Worm (Caenorhabditis elegans): Measurements from ENCODE around the gene Y82E9BR.6.
A peak's percentile ranks its signal among the peaks of the same experiment; 100 is the strongest.

Y82E9BR.6 gene

ce11 chrIII:1419700-1420356 lies 38.8 kb downstream of the Y82E9BR.6 start (continued):
- peak; percentile 37 for TF ChIP-seq gei-8 (GFP tag; optimal IDR thresholded peaks at IDR 0.05)
- no peak for TF ChIP-seq ztf-11 (tag; optimal IDR thresholded peaks at IDR 0.05)
- peak; percentile 16 for TF ChIP-seq madf-9 (GFP tag; conservative IDR thresholded peaks at IDR 0.05)
- peak; percentile 92 for TF ChIP-seq ama-1 (optimal IDR thresholded peaks at IDR 0.05)
- no peak for TF ChIP-seq ces-1 (GFP tag; optimal IDR thresholded peaks at IDR 0.05)
- TF ChIP-seq F49E8.2 (tag; optimal IDR thresholded peaks at IDR 0.05; ENCODE audit: borderline replicate concordance), result peak; percentile 90
- peak; percentile 72 for TF ChIP-seq nhr-48 (tag; optimal IDR thresholded peaks at IDR 0.05)
- peak; percentile 60 for TF ChIP-seq spr-1 (tag; optimal IDR thresholded peaks at IDR 0.05)
- TF ChIP-seq zfp-2 (tag; optimal IDR thresholded peaks at IDR 0.05), result peak; percentile 73
- TF ChIP-seq nhr-102 (tag; optimal IDR thresholded peaks at IDR 0.05), result peak; percentile 86
- peak in 1 of 2 experiments; percentile 29 for TF ChIP-seq mdl-1 (tag; optimal IDR thresholded peaks at IDR 0.05)
- TF ChIP-seq lin-15B (tag; optimal IDR thresholded peaks at IDR 0.05), result peak; percentile 23
- TF ChIP-seq daf-16 (GFP tag; optimal IDR thresholded peaks at IDR 0.05), result peak; percentile 24 to 37
- TF ChIP-seq daf-16 (tag; optimal IDR thresholded peaks at IDR 0.05), result peak; percentile 57
- TF ChIP-seq lir-3 (tag; optimal IDR thresholded peaks at IDR 0.05), result peak; percentile 6
- peak; percentile 75 for TF ChIP-seq spr-3 (GFP tag; optimal IDR thresholded peaks at IDR 0.05)
- TF ChIP-seq egl-27 (tag; optimal IDR thresholded peaks at IDR 0.05), result no peak
- TF ChIP-seq ctbp-1 (GFP tag; IDR thresholded peaks at IDR 0.05), result peak; percentile 83
- peak; percentile 42 to 50; a peak in 1 of 4 replicates for TF ChIP-seq madf-5 (GFP tag; IDR thresholded peaks at IDR 0.05)
- TF ChIP-seq daf-8 (GFP tag; IDR thresholded peaks at IDR 0.05), result no peak
- peak; percentile 54 for TF ChIP-seq dmd-6 (GFP tag; IDR thresholded peaks at IDR 0.05)
- peak; percentile 36; the same call in 1 of the 2 replicates for TF ChIP-seq vab-7 (GFP tag; IDR thresholded peaks at IDR 0.05)
- TF ChIP-seq lin-39 (tag; optimal IDR thresholded peaks at IDR 0.05), result no peak
- no peak for TF ChIP-seq nhr-11 (tag; optimal IDR thresholded peaks at IDR 0.05)

ce11 chrIII:1420357-1420814 lies 39.4 kb downstream of the Y82E9BR.6 start:
- TF ChIP-seq ceh-28 (tag; optimal IDR thresholded peaks at IDR 0.05) (peak; percentile 69), aha-1 (tag) (peak; percentile 20), set-16 (GFP tag; IDR thresholded peaks at IDR 0.05) (peak; percentile 31; the same call in 1 of the 2 replicates)

ce11 chrIII:1421436-1421835 lies 40.4 kb downstream of the Y82E9BR.6 start:
- TF ChIP-seq nhr-25 (tag; optimal IDR thresholded peaks at IDR 0.05; ENCODE audit: borderline replicate concordance, insufficient read depth), result no peak
- no peak for TF ChIP-seq daf-19 (GFP tag; conservative IDR thresholded peaks at IDR 0.05)
- TF ChIP-seq set-16 (GFP tag; IDR thresholded peaks at IDR 0.05), result peak; percentile 76
- TF ChIP-seq ZK546.5 (tag; optimal IDR thresholded peaks at IDR 0.05), result no peak
- TF ChIP-seq nhr-42 (GFP tag; IDR thresholded peaks at IDR 0.05), result no peak

DNA sequence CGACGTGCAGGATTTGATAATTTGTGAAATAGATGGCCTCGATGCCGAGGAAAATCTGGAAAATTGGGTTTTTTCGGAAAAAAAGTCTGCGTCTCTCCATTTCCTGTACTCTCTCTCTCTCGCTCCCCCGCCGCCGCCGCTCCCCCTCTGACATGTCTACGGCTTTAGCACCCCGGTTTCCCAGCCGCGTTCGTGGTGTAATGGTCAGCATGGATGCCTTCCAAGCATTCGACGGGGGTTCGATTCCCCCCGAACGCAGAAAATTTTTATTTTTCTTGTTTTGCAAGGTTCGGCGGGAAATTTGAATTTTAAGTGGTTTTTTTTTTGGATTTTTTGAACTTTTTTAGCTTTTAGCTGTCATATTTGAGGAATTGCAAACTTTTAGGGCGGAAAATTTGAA lies 43.3 kb downstream of the Y82E9BR.6 start:
- TF ChIP-seq unc-39 (tag; optimal IDR thresholded peaks at IDR 0.05), result no peak
- TF ChIP-seq daf-19 (GFP tag; conservative IDR thresholded peaks at IDR 0.05), result no peak
- peak; percentile 81 for TF ChIP-seq dmd-9 (GFP tag; IDR thresholded peaks at IDR 0.05)
- no peak for TF ChIP-seq ceh-82 (tag; optimal IDR thresholded peaks at IDR 0.05)
- peak; percentile 52 for TF ChIP-seq sdz-12 (GFP tag; optimal IDR thresholded peaks at IDR 0.05)
- TF ChIP-seq daf-16 (GFP tag; optimal IDR thresholded peaks at IDR 0.05), result peak; percentile 37 to 52
- TF ChIP-seq daf-16 (tag; optimal IDR thresholded peaks at IDR 0.05), result peak; percentile 58
- no peak for TF ChIP-seq lin-29 (GFP tag; IDR thresholded peaks at IDR 0.05)
- no peak for TF ChIP-seq nhr-237 (tag; optimal IDR thresholded peaks at IDR 0.05)
- peak; percentile 15 for TF ChIP-seq hlh-30 (tag; optimal IDR thresholded peaks at IDR 0.05; ENCODE audit: insufficient read depth)
- no peak for TF ChIP-seq fos-1 (tag; optimal IDR thresholded peaks at IDR 0.05)
- TF ChIP-seq snpc-1.2 (GFP tag; IDR thresholded peaks at IDR 0.05), result peak; percentile 84
- peak; percentile 90 for TF ChIP-seq lim-7 (GFP tag; IDR thresholded peaks at IDR 0.05)
- peak; percentile 90 for TF ChIP-seq set-16 (GFP tag; IDR thresholded peaks at IDR 0.05)
- TF ChIP-seq F26F4.8 (GFP tag; conservative IDR thresholded peaks at IDR 0.05), result peak; percentile 68; the same call in 1 of the 2 replicates
- no peak for TF ChIP-seq zag-1 (tag; optimal IDR thresholded peaks at IDR 0.05)
- no peak for TF ChIP-seq zip-2 (tag; optimal IDR thresholded peaks at IDR 0.05)
- TF ChIP-seq aha-1 (tag), result peak; percentile 98
- TF ChIP-seq hif-1 (tag; optimal IDR thresholded peaks at IDR 0.05), result peak in 1 of 2 experiments; percentile 59
- TF ChIP-seq F49E8.2 (tag; optimal IDR thresholded peaks at IDR 0.05; ENCODE audit: borderline replicate concordance), result peak; percentile 43
- peak; percentile 78 for TF ChIP-seq duxl-1 (tag; optimal IDR thresholded peaks at IDR 0.05; ENCODE audit: poor library complexity)
